Worm (Caenorhabditis elegans): Measurements from ENCODE around the gene let-858.

DNA sequence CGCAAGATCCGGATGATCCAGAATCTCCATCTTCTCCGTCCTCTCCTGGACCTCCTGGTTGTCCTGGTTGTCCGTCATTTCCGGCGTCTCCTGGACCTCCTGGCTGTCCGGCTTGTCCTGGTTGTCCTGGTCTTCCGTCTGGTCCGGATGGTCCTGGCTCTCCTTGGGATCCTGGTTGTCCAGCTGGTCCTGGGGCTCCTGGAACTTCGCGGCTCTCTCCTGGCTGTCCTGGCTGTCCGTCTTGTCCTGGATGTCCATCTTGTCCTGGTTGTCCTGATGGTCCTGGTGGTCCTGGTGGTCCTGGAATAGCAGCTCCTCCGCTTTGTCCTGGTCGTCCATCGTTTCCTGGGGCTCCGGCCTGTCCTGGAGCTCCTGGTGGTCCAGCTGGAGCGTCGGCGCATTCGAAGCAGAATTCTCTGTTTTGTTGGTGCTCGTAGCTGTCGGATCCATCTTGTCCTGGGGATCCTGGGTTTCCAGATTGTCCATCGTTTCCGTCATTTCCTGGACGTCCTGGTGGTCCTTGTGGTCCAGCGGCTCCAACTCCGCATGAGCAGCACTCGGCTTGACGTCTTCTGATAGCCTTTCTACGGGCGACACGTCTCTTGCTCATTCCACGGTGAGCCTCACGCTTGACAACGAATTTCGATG is 9.5 kb upstream of the let-858 start:
- TF ChIP-seq egl-43 (GFP tag; IDR thresholded peaks at IDR 0.05) (no peak), F49E8.2 (tag; optimal IDR thresholded peaks at IDR 0.05; ENCODE audit: borderline replicate concordance) (no peak), aha-1 (tag) (no peak), unc-62 (GFP tag; optimal IDR thresholded peaks at IDR 0.05 in 1 of 2) (no peak), unc-62 (tag; optimal IDR thresholded peaks at IDR 0.05) (no peak), lin-13 (GFP tag; optimal IDR thresholded peaks at IDR 0.05) (no peak), lin-15B (tag; optimal IDR thresholded peaks at IDR 0.05) (no peak), lin-29 (GFP tag; IDR thresholded peaks at IDR 0.05) (no peak), egl-27 (tag; optimal IDR thresholded peaks at IDR 0.05) (no peak), ztf-11 (tag; optimal IDR thresholded peaks at IDR 0.05) (no peak)
